Worm (Caenorhabditis elegans): ENCODE results near the gene phf-10.
A peak's percentile ranks its signal among the peaks of the same experiment; 100 is the strongest.

Gene phf-10

DNA sequence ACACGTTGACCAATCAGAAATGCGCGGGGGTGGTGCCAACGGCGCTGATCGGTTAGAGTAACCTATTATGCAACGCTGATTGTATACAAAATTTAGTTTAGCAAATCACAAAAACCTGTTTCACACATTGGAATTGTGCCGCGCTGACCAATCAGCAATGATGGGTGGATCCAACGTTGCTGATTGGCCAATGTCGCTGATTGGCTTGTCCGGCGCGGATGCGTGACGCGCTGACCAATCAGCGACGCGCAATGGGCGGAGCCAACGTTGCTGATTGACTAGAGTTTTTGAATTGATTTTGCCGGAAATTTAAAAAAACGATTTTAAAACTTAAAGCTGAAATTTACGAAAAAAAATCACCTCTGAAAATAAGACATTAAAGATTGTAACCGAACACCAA is 26.1 kb downstream of the phf-10 start:
- TF ChIP-seq dmd-4 (tag; optimal IDR thresholded peaks at IDR 0.05; ENCODE audit: borderline replicate concordance) (no peak), ets-4 (tag; optimal IDR thresholded peaks at IDR 0.05) (no peak), nfya-1 (tag; optimal IDR thresholded peaks at IDR 0.05) (peak; percentile 96)

DNA sequence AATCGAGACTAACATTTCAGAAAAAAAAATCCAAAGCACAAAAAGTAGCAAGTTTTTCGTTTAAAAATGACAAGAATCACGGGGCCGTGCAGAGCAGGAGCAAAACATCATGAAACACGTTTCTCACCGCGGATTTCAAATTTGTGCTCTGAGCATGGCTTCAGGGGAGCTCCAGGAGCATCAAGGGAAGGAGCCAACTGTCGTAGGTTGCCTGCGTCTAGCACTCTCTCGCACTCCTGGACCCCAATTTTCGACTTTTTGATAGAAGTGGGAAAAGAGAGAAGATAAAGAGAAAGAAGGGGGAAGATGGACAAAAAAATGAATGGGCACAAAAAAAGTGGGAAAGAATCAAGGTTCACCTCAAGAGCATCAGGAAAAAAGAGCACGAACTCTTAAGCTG is 26.6 kb downstream of the phf-10 start:
- TF ChIP-seq rnt-1 (tag; optimal IDR thresholded peaks at IDR 0.05) (peak; percentile 23), syd-9 (tag; optimal IDR thresholded peaks at IDR 0.05) (no peak), ceh-18 (tag; optimal IDR thresholded peaks at IDR 0.05) (peak; percentile 64), nhr-11 (tag; optimal IDR thresholded peaks at IDR 0.05) (no peak), C38D4.7 (GFP tag; optimal IDR thresholded peaks at IDR 0.05) (no peak), hlh-6 (tag; optimal IDR thresholded peaks at IDR 0.05) (no peak)

DNA sequence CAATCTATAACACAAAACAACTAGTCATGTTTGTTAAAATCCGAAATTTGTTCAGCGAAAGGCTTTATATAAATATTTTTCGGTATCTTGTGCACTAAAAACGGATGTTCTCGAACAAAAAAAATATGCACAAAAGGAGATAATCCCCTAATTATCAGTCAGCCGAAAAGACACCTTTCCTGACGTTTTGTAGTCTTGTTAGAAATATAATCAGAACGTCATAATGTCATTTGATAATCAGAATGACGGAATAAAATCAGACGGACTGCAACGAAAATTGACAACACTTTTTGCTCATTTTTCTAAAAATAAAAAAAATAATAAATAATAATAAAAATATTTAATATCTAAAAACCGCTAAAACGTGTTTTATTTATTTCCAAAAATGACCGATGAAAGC is 27.4 kb downstream of the phf-10 start:
- TF ChIP-seq nhr-232 (tag; optimal IDR thresholded peaks at IDR 0.05) (no peak), hlh-8 (tag; optimal IDR thresholded peaks at IDR 0.05) (no peak), lim-6 (tag; optimal IDR thresholded peaks at IDR 0.05) (no peak), ceh-14 (tag; optimal IDR thresholded peaks at IDR 0.05) (no peak), ttx-3 (tag; optimal IDR thresholded peaks at IDR 0.05) (no peak)

DNA sequence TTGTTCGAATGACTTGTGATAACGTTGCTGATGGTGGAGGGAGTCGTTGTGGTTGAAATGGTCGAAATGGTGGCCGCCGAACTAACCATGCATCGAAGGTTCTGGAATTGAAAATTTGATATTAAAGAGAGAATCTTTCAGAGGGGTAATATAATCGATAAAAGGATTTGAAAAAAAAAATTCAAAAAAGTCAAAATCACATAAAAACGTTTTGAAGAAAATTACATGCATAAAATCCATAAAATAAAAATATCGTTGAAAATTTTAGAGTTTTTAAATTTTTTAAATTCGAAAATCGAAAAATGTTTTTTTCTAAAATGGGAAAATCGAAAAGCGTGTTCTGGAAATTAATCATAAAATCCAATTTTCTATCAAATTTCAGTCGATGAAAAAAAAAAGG is 29.7 kb downstream of the phf-10 start, which contains the start of gene npr-5:
npr-5 (minus strand) TSS at position 101 of the 400 bp plus-strand sequence.
- TF ChIP-seq ceh-45 (GFP tag; IDR thresholded peaks at IDR 0.05), result no peak
- no peak for TF ChIP-seq ref-2 (tag; optimal IDR thresholded peaks at IDR 0.05)
- no peak for TF ChIP-seq C08G9.2 (tag; optimal IDR thresholded peaks at IDR 0.05)
- no peak for TF ChIP-seq pha-4 (tag; optimal IDR thresholded peaks at IDR 0.05)
- no peak for TF ChIP-seq ceh-34 (tag; optimal IDR thresholded peaks at IDR 0.05)
- no peak for TF ChIP-seq tbx-7 (tag; optimal IDR thresholded peaks at IDR 0.05)
- TF ChIP-seq syd-9 (tag; optimal IDR thresholded peaks at IDR 0.05), result no peak
- TF ChIP-seq Y22D7AL.16 (tag; optimal IDR thresholded peaks at IDR 0.05), result no peak
- no peak for TF ChIP-seq ceh-9 (tag; optimal IDR thresholded peaks at IDR 0.05)
- TF ChIP-seq unc-3 (GFP tag; conservative IDR thresholded peaks at IDR 0.05), result no peak
- TF ChIP-seq unc-3 (tag; optimal IDR thresholded peaks at IDR 0.05), result no peak

DNA sequence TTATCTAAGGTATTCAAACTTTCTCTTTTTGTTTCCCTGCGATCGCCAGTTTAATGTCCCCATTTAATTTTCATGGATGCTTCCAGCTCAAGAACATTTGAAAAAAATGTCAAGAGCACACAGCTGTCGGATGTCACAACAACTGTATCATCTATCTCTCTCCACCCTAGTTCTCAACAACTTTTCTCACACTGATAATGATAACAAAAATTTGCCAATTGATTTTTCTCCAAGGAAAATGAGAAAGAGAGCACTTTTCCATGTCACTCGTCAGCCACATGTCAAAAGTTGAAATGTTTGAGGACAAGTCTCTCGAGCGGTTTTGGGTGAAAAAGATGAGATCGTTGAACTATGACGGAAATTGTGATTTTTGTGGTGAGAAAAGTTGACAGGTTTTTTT is 30.3 kb downstream of the phf-10 start:
- TF ChIP-seq ceh-19 (GFP tag; optimal IDR thresholded peaks at IDR 0.05) (no peak), ceh-18 (tag; optimal IDR thresholded peaks at IDR 0.05) (peak; percentile 66), unc-55 (GFP tag; optimal IDR thresholded peaks at IDR 0.05) (peak; percentile 70)

DNA sequence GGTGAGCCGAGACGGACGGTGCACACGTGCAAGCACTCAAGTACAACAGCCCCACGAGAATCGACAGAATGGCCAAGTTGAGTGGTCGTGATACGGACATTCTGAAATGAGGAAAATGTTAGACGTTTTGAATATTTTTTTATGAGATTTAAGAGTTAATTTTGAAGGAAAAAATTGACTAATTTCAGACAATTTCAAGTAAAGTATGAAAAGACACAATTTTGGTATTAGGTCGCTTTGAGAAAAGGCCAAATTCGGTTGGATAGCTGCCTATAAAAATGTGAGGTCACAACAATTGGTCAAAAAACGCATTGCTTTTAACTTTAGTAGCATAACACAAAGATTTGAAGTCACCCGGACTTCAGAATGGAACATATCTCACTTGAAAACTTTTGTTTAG is 38.5 kb downstream of the phf-10 start, which contains the start of gene nlp-70:
nlp-70 (minus strand) TSS at position 101 of the 400 bp plus-strand sequence.
- TF ChIP-seq syd-9 (tag; optimal IDR thresholded peaks at IDR 0.05), result no peak
- no peak for TF ChIP-seq T23F11.4 (GFP tag; optimal IDR thresholded peaks at IDR 0.05)
- no peak for TF ChIP-seq C38D4.7 (GFP tag; optimal IDR thresholded peaks at IDR 0.05)
- no peak for TF ChIP-seq lin-11 (tag; optimal IDR thresholded peaks at IDR 0.05)
- no peak for TF ChIP-seq fkh-6 (tag; optimal IDR thresholded peaks at IDR 0.05)
- no peak for TF ChIP-seq ahr-1 (tag; optimal IDR thresholded peaks at IDR 0.05)
- no peak for TF ChIP-seq ceh-6 (GFP tag; optimal IDR thresholded peaks at IDR 0.05)
- TF ChIP-seq C08G9.2 (tag; optimal IDR thresholded peaks at IDR 0.05), result no peak
- no peak for TF ChIP-seq ceh-22 (tag; optimal IDR thresholded peaks at IDR 0.05)
- no peak for TF ChIP-seq elt-4 (tag; optimal IDR thresholded peaks at IDR 0.05)
- no peak for TF ChIP-seq K02D7.2 (tag; optimal IDR thresholded peaks at IDR 0.05)
- TF ChIP-seq pha-2 (tag; optimal IDR thresholded peaks at IDR 0.05), result no peak
- TF ChIP-seq sox-4 (tag; optimal IDR thresholded peaks at IDR 0.05), result no peak
- no peak for TF ChIP-seq nhr-232 (tag; optimal IDR thresholded peaks at IDR 0.05)
- TF ChIP-seq ceh-48 (tag; optimal IDR thresholded peaks at IDR 0.05), result no peak
- no peak for TF ChIP-seq hlh-8 (tag; optimal IDR thresholded peaks at IDR 0.05)
- no peak for TF ChIP-seq K09A11.1 (tag; optimal IDR thresholded peaks at IDR 0.05; ENCODE audit: insufficient read depth)
- no peak for TF ChIP-seq zip-5 (tag; optimal IDR thresholded peaks at IDR 0.05)
- TF ChIP-seq ceh-30 (tag; optimal IDR thresholded peaks at IDR 0.05), result no peak
- TF ChIP-seq unc-86 (tag; optimal IDR thresholded peaks at IDR 0.05), result no peak

Data from whole organism, late embryonic.